Worm (Caenorhabditis elegans): Measurements from ENCODE around the gene ugt-10.

Gene ugt-10

DNA sequence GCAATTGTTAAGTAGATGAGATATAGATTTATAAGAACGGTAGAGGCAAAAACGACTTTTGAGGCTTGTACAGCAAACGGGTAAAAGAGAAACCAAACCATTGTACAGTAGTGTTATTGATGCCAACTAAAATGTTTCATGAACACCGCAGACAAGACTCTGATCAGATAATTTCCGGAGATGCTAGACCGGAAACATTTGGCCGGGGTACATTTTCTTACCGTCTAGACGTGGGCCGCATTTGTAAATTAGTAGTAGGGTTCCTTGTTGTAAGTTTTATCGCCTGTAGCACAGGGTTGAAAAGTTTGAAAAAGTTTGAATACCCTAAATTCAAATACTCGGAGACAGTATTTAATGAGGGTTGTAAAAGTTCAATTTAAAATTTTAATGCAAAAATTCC, 18.5 kb downstream of the ugt-10 start, which contains the start of gene str-32:
Gene str-32 (minus strand): TSS at position 101 of the 400 bp plus-strand sequence.
- TF ChIP-seq hmg-4 (GFP tag; optimal IDR thresholded peaks at IDR 0.05) (no peak), F13C5.2 (tag; optimal IDR thresholded peaks at IDR 0.05) (no peak), ets-7 (tag; optimal IDR thresholded peaks at IDR 0.05) (no peak), scrt-1 (GFP tag; IDR thresholded peaks at IDR 0.05) (no peak), tbx-11 (GFP tag; IDR thresholded peaks at IDR 0.05) (no peak), B0310.2 (tag; optimal IDR thresholded peaks at IDR 0.05) (no peak), tbx-37 (GFP tag; conservative IDR thresholded peaks at IDR 0.05) (no peak), hnd-1 (tag; optimal IDR thresholded peaks at IDR 0.05) (no peak), tra-4 (tag; optimal IDR thresholded peaks at IDR 0.05) (no peak), ceh-13 (GFP tag; optimal IDR thresholded peaks at IDR 0.05) (no peak), pes-1 (GFP tag; IDR thresholded peaks at IDR 0.05) (no peak), hmbx-1 (tag; optimal IDR thresholded peaks at IDR 0.05) (no peak), aly-1 (tag; optimal IDR thresholded peaks at IDR 0.05) (no peak), ceh-36 (tag; optimal IDR thresholded peaks at IDR 0.05) (no peak), flt-1 (GFP tag; IDR thresholded peaks at IDR 0.05) (no peak), sea-1 (GFP tag; conservative IDR thresholded peaks at IDR 0.05) (no peak), ama-1 (optimal IDR thresholded peaks at IDR 0.05) (no peak)

- TF ChIP-seq sea-1 (GFP tag; conservative IDR thresholded peaks at IDR 0.05) (no peak), B0310.2 (tag; optimal IDR thresholded peaks at IDR 0.05) (no peak), tbx-11 (GFP tag; IDR thresholded peaks at IDR 0.05) (no peak), hmg-4 (GFP tag; optimal IDR thresholded peaks at IDR 0.05) (no peak)
Measured at ce11 chrV:4879251-4879650, 20.7 kb downstream of the ugt-10 start, which contains the start of gene T19H12.15. Gene T19H12.15, minus strand, starts transcription at chrV:4879351.

ce11 chrV:4877587-4877986, 22.3 kb downstream of the ugt-10 start, which contains the start of gene T19H12.6:
Gene T19H12.6, minus strand, starts transcription at chrV:4877687.
- TF ChIP-seq ceh-36 (tag; optimal IDR thresholded peaks at IDR 0.05): no peak
- no peak for TF ChIP-seq F13C5.2 (tag; optimal IDR thresholded peaks at IDR 0.05)
- TF ChIP-seq sea-1 (GFP tag; conservative IDR thresholded peaks at IDR 0.05): no peak
- no peak for TF ChIP-seq tra-4 (tag; optimal IDR thresholded peaks at IDR 0.05)
- no peak for TF ChIP-seq ama-1 (optimal IDR thresholded peaks at IDR 0.05)
- TF ChIP-seq hnd-1 (tag; optimal IDR thresholded peaks at IDR 0.05): no peak
- no peak for TF ChIP-seq ets-7 (tag; optimal IDR thresholded peaks at IDR 0.05)
- TF ChIP-seq B0310.2 (tag; optimal IDR thresholded peaks at IDR 0.05): no peak
- no peak for TF ChIP-seq tbx-11 (GFP tag; IDR thresholded peaks at IDR 0.05)
- no peak for TF ChIP-seq scrt-1 (GFP tag; IDR thresholded peaks at IDR 0.05)

- no peak for TF ChIP-seq ceh-13 (GFP tag; optimal IDR thresholded peaks at IDR 0.05)
Measured at ce11 chrV:4871992-4872391, 27.9 kb downstream of the ugt-10 start, which contains the start of gene srd-33. Gene srd-33, plus strand, starts transcription at chrV:4872292.

DNA sequence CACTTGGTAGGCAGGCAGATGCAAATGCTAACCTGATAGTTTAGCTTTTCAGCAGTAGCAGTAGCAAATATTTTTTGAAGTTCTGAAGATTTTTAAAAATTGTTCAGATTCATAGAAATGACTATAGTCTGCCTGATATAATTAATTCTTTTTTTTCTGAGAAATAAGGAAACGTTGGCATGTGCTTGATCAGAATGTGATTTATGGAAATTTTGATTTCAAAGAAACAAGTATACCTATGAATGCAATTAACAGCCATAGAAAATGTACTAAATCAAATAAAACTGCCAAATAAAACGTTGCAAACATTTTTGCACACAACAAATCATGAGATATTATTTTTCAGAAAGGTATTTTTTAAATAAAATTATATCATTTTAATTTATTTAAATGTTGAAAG, 29.3 kb downstream of the ugt-10 start:
- TF ChIP-seq sea-1 (GFP tag; conservative IDR thresholded peaks at IDR 0.05): no peak
- TF ChIP-seq flt-1 (GFP tag; IDR thresholded peaks at IDR 0.05): no peak
- no peak for TF ChIP-seq ets-7 (tag; optimal IDR thresholded peaks at IDR 0.05)
- no peak for TF ChIP-seq ama-1 (optimal IDR thresholded peaks at IDR 0.05)
- TF ChIP-seq tra-4 (tag; optimal IDR thresholded peaks at IDR 0.05): no peak
- no peak for TF ChIP-seq scrt-1 (GFP tag; IDR thresholded peaks at IDR 0.05)
- no peak for TF ChIP-seq F13C5.2 (tag; optimal IDR thresholded peaks at IDR 0.05)

DNA sequence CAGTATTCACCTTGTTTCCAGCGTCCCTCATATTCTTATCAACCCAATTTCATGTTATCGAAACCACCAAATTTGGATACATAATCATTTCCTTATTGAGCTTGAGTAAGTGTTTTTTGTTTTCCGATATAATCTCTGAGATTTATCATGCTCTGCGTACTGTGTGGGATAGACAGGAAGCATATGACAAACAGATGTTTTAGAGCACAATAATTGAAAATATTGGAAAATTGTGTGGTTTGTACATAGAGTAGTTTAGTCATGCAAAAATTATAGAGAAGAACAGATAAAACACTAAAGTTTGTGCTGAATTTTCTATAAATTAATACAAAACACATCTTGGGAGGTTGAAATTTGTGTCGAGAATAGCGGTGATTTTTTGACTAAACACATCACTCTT, 31.2 kb downstream of the ugt-10 start:
- TF ChIP-seq ets-7 (tag; optimal IDR thresholded peaks at IDR 0.05) (no peak), tra-4 (tag; optimal IDR thresholded peaks at IDR 0.05) (no peak)

ce11 chrV:4867535-4867934, 32.4 kb downstream of the ugt-10 start:
- TF ChIP-seq ama-1 (optimal IDR thresholded peaks at IDR 0.05) (no peak), ets-7 (tag; optimal IDR thresholded peaks at IDR 0.05) (no peak), hmg-4 (GFP tag; optimal IDR thresholded peaks at IDR 0.05) (no peak), B0310.2 (tag; optimal IDR thresholded peaks at IDR 0.05) (no peak), ceh-13 (GFP tag; optimal IDR thresholded peaks at IDR 0.05) (no peak), tbx-11 (GFP tag; IDR thresholded peaks at IDR 0.05) (no peak), aly-1 (tag; optimal IDR thresholded peaks at IDR 0.05) (no peak), hmbx-1 (tag; optimal IDR thresholded peaks at IDR 0.05) (no peak), tra-4 (tag; optimal IDR thresholded peaks at IDR 0.05) (no peak), tbx-37 (GFP tag; conservative IDR thresholded peaks at IDR 0.05) (no peak), F13C5.2 (tag; optimal IDR thresholded peaks at IDR 0.05) (no peak), hnd-1 (tag; optimal IDR thresholded peaks at IDR 0.05) (no peak), scrt-1 (GFP tag; IDR thresholded peaks at IDR 0.05) (no peak), pes-1 (GFP tag; IDR thresholded peaks at IDR 0.05) (no peak), ceh-36 (tag; optimal IDR thresholded peaks at IDR 0.05) (no peak)

DNA sequence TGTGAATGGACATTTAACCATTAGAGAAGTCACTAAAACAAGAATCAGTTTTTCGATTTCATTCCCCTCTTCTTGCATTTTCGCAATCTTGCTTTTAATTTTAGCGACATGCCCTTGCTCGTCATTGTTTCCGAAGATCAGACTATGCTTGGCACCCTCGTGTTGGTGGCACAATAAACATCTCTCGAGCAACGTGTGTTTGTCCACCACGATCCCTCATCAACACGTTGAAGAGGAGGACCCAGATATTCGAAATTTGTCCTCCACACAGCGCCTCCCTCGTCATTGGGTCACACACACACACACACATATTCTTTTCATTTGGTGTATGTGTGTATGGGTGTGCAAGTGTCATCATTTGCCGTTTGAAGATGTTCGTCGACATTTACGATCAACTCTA, 34.6 kb downstream of the ugt-10 start, which contains the start of gene srd-32:
Gene srd-32 (plus strand): TSS at position 301 of the 400 bp plus-strand sequence.
- TF ChIP-seq tbx-37 (GFP tag; conservative IDR thresholded peaks at IDR 0.05): no peak
- TF ChIP-seq hnd-1 (tag; optimal IDR thresholded peaks at IDR 0.05): no peak
- TF ChIP-seq B0310.2 (tag; optimal IDR thresholded peaks at IDR 0.05): no peak
- no peak for TF ChIP-seq sea-1 (GFP tag; conservative IDR thresholded peaks at IDR 0.05)
- TF ChIP-seq ceh-36 (tag; optimal IDR thresholded peaks at IDR 0.05): no peak
- TF ChIP-seq aly-1 (tag; optimal IDR thresholded peaks at IDR 0.05): no peak
- TF ChIP-seq ama-1 (optimal IDR thresholded peaks at IDR 0.05): no peak
- no peak for TF ChIP-seq scrt-1 (GFP tag; IDR thresholded peaks at IDR 0.05)
- no peak for TF ChIP-seq F13C5.2 (tag; optimal IDR thresholded peaks at IDR 0.05)
- no peak for TF ChIP-seq ets-7 (tag; optimal IDR thresholded peaks at IDR 0.05)
- no peak for TF ChIP-seq hmg-4 (GFP tag; optimal IDR thresholded peaks at IDR 0.05)
- no peak for TF ChIP-seq ceh-13 (GFP tag; optimal IDR thresholded peaks at IDR 0.05)
- TF ChIP-seq hmbx-1 (tag; optimal IDR thresholded peaks at IDR 0.05): no peak
- no peak for TF ChIP-seq flt-1 (GFP tag; IDR thresholded peaks at IDR 0.05)
- TF ChIP-seq pes-1 (GFP tag; IDR thresholded peaks at IDR 0.05): no peak
- TF ChIP-seq tbx-11 (GFP tag; IDR thresholded peaks at IDR 0.05): no peak
- TF ChIP-seq tra-4 (tag; optimal IDR thresholded peaks at IDR 0.05): no peak
